Worm (Caenorhabditis elegans) whole organism, L1 larva: Measurements from ENCODE around the gene R09H10.2.

Source experiments
- C16A3.4 ChIP-seq: fragments of 150-350 bp; optimal IDR thresholded peaks from 2 replicates; lab custom pipeline; 2014; ENCODE audit warnings: missing biosample characterization, missing genetic modification characterization
- dpl-1 ChIP-seq, 3 experiments: fragments of 150-350 bp in 2 of 3; sonication (generic microtip) in 1 of 3; optimal IDR thresholded peaks; 2 replicates each; lab custom pipeline; 2014 to 2017; ENCODE audit warnings: missing biosample characterization in 3 of 3, missing genetic modification characterization in 3 of 3, missing genetic modification reagents in 3 of 3
- fkh-10 ChIP-seq: sonication (generic microtip); optimal IDR thresholded peaks from 2 replicates; lab custom pipeline; 2017; ENCODE audit warnings: missing biosample characterization, missing genetic modification reagents, missing genetic modification characterization
- fos-1 ChIP-seq: fragments of 150-350 bp; optimal IDR thresholded peaks from 2 replicates; lab custom pipeline; 2014; ENCODE audit warnings: missing biosample characterization, missing genetic modification characterization
- mep-1 ChIP-seq: fragments of 150-350 bp; optimal IDR thresholded peaks from 2 replicates; lab custom pipeline; 2014; ENCODE audit warnings: missing biosample characterization, missing genetic modification characterization
- nhr-76 ChIP-seq: sonication (generic microtip); optimal IDR thresholded peaks from 2 replicates; lab custom pipeline; 2017; ENCODE audit warnings: missing biosample characterization, missing genetic modification characterization

ce11 chrIV:10602644-10603043 is at the start of gene R09H10.2:
- TF ChIP-seq mep-1 (tag; lab: Kevin White, UChicago) (no peak), C16A3.4 (tag; lab: Kevin White, UChicago) (no peak), fos-1 (no peak), nhr-76 (tag; lab: Kevin White, UChicago) (no peak), dpl-1 (GFP tag; optimal IDR thresholded peaks at IDR 0.05; lab: Kevin White, UChicago) (no peak), fkh-10 (GFP tag; lab: Kevin White, UChicago) (no peak)
